Worm (Caenorhabditis elegans): ENCODE results near the gene T24E12.13.
"Not testable (repeated sequence)": the region's sequence is repeated elsewhere in the genome, so short reads cannot be mapped to it uniquely, and the experiment has no call there.

The T24E12.13 gene

DNA sequence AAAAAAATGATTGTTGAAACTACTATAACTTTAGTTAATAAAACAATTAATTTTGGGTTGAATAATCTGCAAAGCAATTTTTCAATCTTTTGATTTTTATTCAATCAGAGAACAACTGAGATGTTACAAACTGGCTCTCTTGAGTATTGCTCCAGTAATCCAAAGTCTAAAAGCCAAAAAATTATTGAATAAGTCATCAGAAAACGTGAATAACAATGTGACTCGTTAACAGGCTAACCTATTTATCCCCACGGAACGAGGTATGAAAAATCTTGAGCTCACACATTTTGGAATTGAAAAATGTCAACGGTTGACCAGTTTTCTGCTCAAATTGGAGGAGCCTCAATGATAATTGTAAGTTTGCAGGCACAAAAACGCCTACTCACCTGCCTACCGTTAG lies 29.8 kb upstream of the T24E12.13 start, which contains the start of gene srx-111:
Gene srx-111, plus strand, starts transcription at position 301 of the 400 bp plus-strand sequence.
- TF ChIP-seq grh-1 (GFP tag; IDR thresholded peaks at IDR 0.05) = no peak
- no peak for TF ChIP-seq nhr-28 (tag; optimal IDR thresholded peaks at IDR 0.05)
- no peak for TF ChIP-seq mdl-1 (tag; optimal IDR thresholded peaks at IDR 0.05)
- TF ChIP-seq hpl-2 (GFP tag; optimal IDR thresholded peaks at IDR 0.05) = no peak
- TF ChIP-seq rnt-1 (tag; optimal IDR thresholded peaks at IDR 0.05) = no peak
- TF ChIP-seq nhr-85 (tag) = no peak
- no peak for TF ChIP-seq lin-35 (GFP tag; optimal IDR thresholded peaks at IDR 0.05)
- TF ChIP-seq fkh-8 (tag; optimal IDR thresholded peaks at IDR 0.05) = no peak
- TF ChIP-seq ama-1 (optimal IDR thresholded peaks at IDR 0.05) = no peak
- TF ChIP-seq nhr-90 (tag; optimal IDR thresholded peaks at IDR 0.05; ENCODE audit: poor library complexity) = no peak
- no peak for TF ChIP-seq aha-1 (tag; optimal IDR thresholded peaks at IDR 0.05)
- no peak for TF ChIP-seq zip-4 (GFP tag; optimal IDR thresholded peaks at IDR 0.05)
- TF ChIP-seq dsc-1 (tag; optimal IDR thresholded peaks at IDR 0.05) = no peak
- no peak for TF ChIP-seq irx-1 (tag; optimal IDR thresholded peaks at IDR 0.05)

DNA sequence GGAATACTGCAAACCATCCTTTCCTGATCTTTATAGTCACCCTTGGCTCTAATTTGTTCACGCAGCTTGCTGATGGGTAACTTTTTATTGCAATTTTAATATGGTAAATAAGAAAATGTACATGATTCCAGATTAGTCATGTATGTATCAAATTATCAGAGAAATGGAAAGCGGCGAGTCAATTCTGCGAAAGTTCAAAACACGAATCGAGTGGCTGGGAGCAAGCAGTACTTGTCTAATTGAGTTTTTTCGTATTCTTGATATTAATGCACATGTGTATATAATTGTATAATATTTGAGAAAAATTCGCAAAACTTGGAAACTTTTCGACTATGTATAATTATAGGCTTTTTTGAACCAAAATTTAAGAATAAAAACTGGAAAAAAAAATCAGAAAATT lies 28.2 kb upstream of the T24E12.13 start, which contains the start of gene T24E12.12:
Gene T24E12.12, plus strand, starts transcription at position 281 of the 400 bp plus-strand sequence.
- TF ChIP-seq dsc-1 (tag; optimal IDR thresholded peaks at IDR 0.05) = no peak
- no peak for TF ChIP-seq mdl-1 (tag; optimal IDR thresholded peaks at IDR 0.05)
- TF ChIP-seq nhr-71 (tag; optimal IDR thresholded peaks at IDR 0.05) = peak; percentile 52
- TF ChIP-seq fkh-8 (tag; optimal IDR thresholded peaks at IDR 0.05) = peak; percentile 55
- TF ChIP-seq grh-1 (GFP tag; IDR thresholded peaks at IDR 0.05) = no peak

DNA sequence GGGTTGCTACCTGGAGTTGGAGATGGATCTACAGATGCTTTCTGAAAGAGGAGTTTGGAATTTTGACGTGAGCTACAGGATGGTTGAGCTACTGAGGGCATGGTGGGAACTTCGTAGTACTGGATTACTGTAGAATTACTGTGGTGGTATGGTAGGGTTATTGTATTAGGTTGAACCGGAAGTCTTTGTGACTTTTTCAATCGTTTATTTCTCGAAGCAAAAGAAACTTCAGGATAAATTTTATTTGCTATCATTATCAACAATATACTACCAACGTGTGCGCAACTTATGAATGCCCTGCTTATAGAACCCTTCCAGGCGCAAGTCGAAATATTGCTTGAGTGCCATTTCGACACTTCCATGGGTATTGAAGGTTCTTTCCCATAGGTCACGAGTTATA lies 25.7 kb upstream of the T24E12.13 start, which contains the start of gene T24E12.6:
Gene T24E12.6, minus strand, starts transcription at position 101 of the 400 bp plus-strand sequence.
- TF ChIP-seq efl-3 (GFP tag; optimal IDR thresholded peaks at IDR 0.05); unc-86 (tag; optimal IDR thresholded peaks at IDR 0.05); tbx-2 (tag; optimal IDR thresholded peaks at IDR 0.05): not testable (repeated sequence)

DNA sequence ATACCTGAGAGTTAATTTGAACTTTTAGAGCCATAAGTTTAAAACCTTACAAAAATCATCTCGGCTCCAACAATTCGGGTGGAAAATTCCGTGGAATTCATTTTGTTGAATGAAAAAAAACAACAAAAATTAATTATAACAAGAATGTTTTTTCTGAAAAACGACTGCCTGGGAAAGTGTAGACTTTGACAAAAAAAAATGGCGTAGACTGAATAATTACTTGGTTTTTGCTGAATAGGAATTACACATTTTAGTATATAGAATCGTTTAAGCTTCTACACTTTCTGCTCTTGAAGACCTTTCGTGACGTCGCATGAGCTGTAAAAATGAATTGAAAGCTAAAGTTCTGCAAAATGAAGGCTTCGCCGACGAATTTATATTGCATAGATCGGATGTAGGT lies 22.8 kb upstream of the T24E12.13 start, which contains the start of gene srx-112:
Gene srx-112, minus strand, starts transcription at position 101 of the 400 bp plus-strand sequence.
- TF ChIP-seq tbx-2 (tag; optimal IDR thresholded peaks at IDR 0.05) (no peak), nhr-85 (tag) (no peak), swsn-7 (tag; optimal IDR thresholded peaks at IDR 0.05) (no peak), lin-14 (GFP tag; optimal IDR thresholded peaks at IDR 0.05) (no peak), Y116A8C.19 (tag; optimal IDR thresholded peaks at IDR 0.05; ENCODE audit: borderline replicate concordance) (no peak), jun-1 (tag; optimal IDR thresholded peaks at IDR 0.05) (no peak), rnt-1 (tag; optimal IDR thresholded peaks at IDR 0.05) (no peak), unc-62 (GFP tag; optimal IDR thresholded peaks at IDR 0.05) (no peak), tlp-1 (tag; optimal IDR thresholded peaks at IDR 0.05) (no peak), elt-2 (tag; optimal IDR thresholded peaks at IDR 0.05) (no peak), nhr-19 (GFP tag; conservative IDR thresholded peaks at IDR 0.05) (no peak), C04F5.9 (tag; optimal IDR thresholded peaks at IDR 0.05) (no peak), zip-4 (GFP tag; optimal IDR thresholded peaks at IDR 0.05) (no peak), ceh-82 (tag; optimal IDR thresholded peaks at IDR 0.05) (no peak), nhr-90 (tag; optimal IDR thresholded peaks at IDR 0.05; ENCODE audit: poor library complexity) (no peak), ztf-11 (tag; optimal IDR thresholded peaks at IDR 0.05) (no peak), egl-13 (tag; optimal IDR thresholded peaks at IDR 0.05) (no peak), mab-9 (GFP tag; IDR thresholded peaks at IDR 0.05) (no peak), pax-3 (tag; optimal IDR thresholded peaks at IDR 0.05) (no peak), nhr-11 (tag; optimal IDR thresholded peaks at IDR 0.05) (no peak)

DNA sequence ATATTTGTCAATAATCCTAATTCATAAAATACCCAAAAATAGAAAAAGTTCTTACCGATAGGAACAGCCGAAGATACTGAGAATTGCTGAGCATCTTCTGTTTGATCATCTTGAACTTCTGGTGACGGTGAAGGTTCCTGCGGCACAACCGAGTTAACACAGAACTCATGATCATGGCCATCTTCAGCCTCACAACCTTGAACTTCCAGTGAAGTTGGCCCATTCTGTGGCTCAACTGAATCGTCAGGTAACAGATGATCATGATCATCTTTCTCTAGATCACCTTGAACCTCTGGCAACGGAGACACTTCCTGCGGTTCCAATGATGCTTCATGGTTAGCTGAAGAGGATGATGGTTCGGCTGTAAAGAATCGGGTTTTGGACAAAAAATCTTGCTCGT lies 15.6 kb upstream of the T24E12.13 start:
- no peak for TF ChIP-seq hlh-17 (GFP tag; optimal IDR thresholded peaks at IDR 0.05; ENCODE audit: borderline replicate concordance)
- no peak for TF ChIP-seq nhr-71 (tag; optimal IDR thresholded peaks at IDR 0.05)
- no peak for TF ChIP-seq nhr-77 (tag; optimal IDR thresholded peaks at IDR 0.05)
- no peak for TF ChIP-seq dpl-1 (GFP tag; optimal IDR thresholded peaks at IDR 0.05)
- no peak for TF ChIP-seq egl-27 (tag; optimal IDR thresholded peaks at IDR 0.05)
- no peak for TF ChIP-seq vab-15 (tag; optimal IDR thresholded peaks at IDR 0.05)
- no peak for TF ChIP-seq nhr-28 (tag; optimal IDR thresholded peaks at IDR 0.05)
- TF ChIP-seq efl-3 (GFP tag; optimal IDR thresholded peaks at IDR 0.05) = no peak
- TF ChIP-seq tbx-2 (tag; optimal IDR thresholded peaks at IDR 0.05) = no peak
- TF ChIP-seq blmp-1 (tag; optimal IDR thresholded peaks at IDR 0.05) = no peak
- TF ChIP-seq lin-39 (tag; optimal IDR thresholded peaks at IDR 0.05) = no peak
- no peak for TF ChIP-seq rnt-1 (tag; optimal IDR thresholded peaks at IDR 0.05)
- TF ChIP-seq C16A3.4 (tag; optimal IDR thresholded peaks at IDR 0.05) = no peak
- no peak for TF ChIP-seq ama-1 (optimal IDR thresholded peaks at IDR 0.05)
- TF ChIP-seq nhr-11 (tag; optimal IDR thresholded peaks at IDR 0.05) = no peak
- no peak for TF ChIP-seq sox-4 (tag; optimal IDR thresholded peaks at IDR 0.05)
- no peak for TF ChIP-seq ets-5 (GFP tag; IDR thresholded peaks at IDR 0.05)
- no peak for TF ChIP-seq nhr-85 (tag)
- no peak for TF ChIP-seq pqm-1 (tag; optimal IDR thresholded peaks at IDR 0.05)
- no peak for TF ChIP-seq pax-3 (tag; optimal IDR thresholded peaks at IDR 0.05)

Data from whole organism, L1 larva.